Worm (Caenorhabditis elegans) whole organism, L2 larva: Measurements from ENCODE around the gene C47A4.1.

Experiments
- alr-1 ChIP-seq: fragments of 150-350 bp; optimal IDR thresholded peaks from 2 replicates; lab custom pipeline; 2014; ENCODE audit warnings: missing biosample characterization, missing genetic modification characterization
- aly-2 ChIP-seq: fragments of 150-350 bp; optimal IDR thresholded peaks from 2 replicates; lab custom pipeline; 2014; ENCODE audit warnings: missing biosample characterization, missing genetic modification characterization
- ama-1 ChIP-seq: fragments of 150-350 bp; optimal IDR thresholded peaks from 2 replicates; lab custom pipeline; 2018; ENCODE audit warnings: inconsistent platforms
- lin-13 ChIP-seq: fragments of 150-350 bp; optimal IDR thresholded peaks from 2 replicates; lab custom pipeline; 2014; ENCODE audit warnings: missing biosample characterization, missing genetic modification reagents, missing genetic modification characterization
- lin-39 ChIP-seq: fragments of 150-350 bp; optimal IDR thresholded peaks from 2 replicates; lab custom pipeline; 2014; ENCODE audit warnings: missing biosample characterization, missing genetic modification reagents, missing genetic modification characterization
- nhr-11 ChIP-seq: fragments of 150-350 bp; optimal IDR thresholded peaks from 2 replicates; lab custom pipeline; 2014; ENCODE audit warnings: missing biosample characterization, missing genetic modification characterization
- nhr-12 ChIP-seq: fragments of 150-350 bp; optimal IDR thresholded peaks from 2 replicates; lab custom pipeline; 2014; ENCODE audit warnings: missing biosample characterization, missing genetic modification characterization
- nhr-129 ChIP-seq: fragments of 150-350 bp; optimal IDR thresholded peaks from 2 replicates; lab custom pipeline; 2014; ENCODE audit warnings: missing biosample characterization, missing genetic modification characterization
- snpc-4 ChIP-seq: fragments of 150-350 bp; optimal IDR thresholded peaks from 2 replicates; lab custom pipeline; 2014; ENCODE audit warnings: missing biosample characterization, missing genetic modification characterization
- ztf-11 ChIP-seq: sonication (generic microtip); optimal IDR thresholded peaks from 2 replicates; lab custom pipeline; 2017; ENCODE audit warnings: missing biosample characterization, missing genetic modification characterization

ce11 chrIV:13692522-13692921, 23.7 kb downstream of the C47A4.1 start:
- TF ChIP-seq nhr-12, result no peak
- no peak for TF ChIP-seq aly-2 (tag; lab: Kevin White, UChicago)
- TF ChIP-seq snpc-4 (tag; lab: Kevin White, UChicago), result no peak
- TF ChIP-seq lin-39 (tag; lab: Kevin White, UChicago), result no peak
- TF ChIP-seq nhr-11 (tag; lab: Kevin White, UChicago), result no peak
- no peak for TF ChIP-seq ama-1
- no peak for TF ChIP-seq alr-1 (tag; lab: Kevin White, UChicago)
- no peak for TF ChIP-seq lin-13 (GFP tag; lab: Kevin White, UChicago)
- TF ChIP-seq nhr-129 (tag; lab: Kevin White, UChicago), result peak; percentile 38
- TF ChIP-seq ztf-11 (tag; lab: Kevin White, UChicago), result no peak
